Worm (Caenorhabditis elegans): ENCODE results near the gene F47D12.7.

F47D12.7 gene

DNA sequence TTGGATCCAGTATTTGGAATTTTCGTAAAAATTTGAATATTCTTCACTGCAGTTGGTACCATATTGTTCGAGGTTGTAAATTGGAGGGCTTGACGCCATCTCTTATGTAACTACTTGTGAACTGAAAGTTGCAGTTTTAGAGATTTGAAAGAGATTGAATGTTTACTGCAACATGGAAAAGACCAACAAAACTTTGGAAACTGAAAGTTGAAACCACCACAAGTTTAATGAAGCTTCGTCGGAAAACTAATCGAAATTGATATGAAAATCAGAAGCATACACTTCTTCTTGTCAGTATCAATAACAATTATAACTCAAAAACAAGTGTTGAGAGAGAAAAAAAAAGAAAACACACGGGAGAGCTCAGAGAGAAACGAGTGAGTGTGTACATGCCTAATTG is 27.8 kb downstream of the F47D12.7 start, which contains the start of gene srg-7:
Gene srg-7 (minus strand): TSS at position 101 of the 400 bp plus-strand sequence.
- TF ChIP-seq zfp-3 (GFP tag; conservative IDR thresholded peaks at IDR 0.05) (no peak), Y75B8A.6 (GFP tag; IDR thresholded peaks at IDR 0.05) (no peak), cey-2 (tag; optimal IDR thresholded peaks at IDR 0.05; ENCODE audit: borderline replicate concordance, insufficient read depth) (no peak), nhr-111 (GFP tag; optimal IDR thresholded peaks at IDR 0.05) (no peak), madf-5 (GFP tag; IDR thresholded peaks at IDR 0.05) (no peak), pqm-1 (tag; optimal IDR thresholded peaks at IDR 0.05) (no peak), ctbp-1 (GFP tag; IDR thresholded peaks at IDR 0.05) (no peak), lsy-2 (tag; optimal IDR thresholded peaks at IDR 0.05) (no peak), dpl-1 (GFP tag; optimal IDR thresholded peaks at IDR 0.05) (no peak), nhr-25 (tag; optimal IDR thresholded peaks at IDR 0.05; ENCODE audit: borderline replicate concordance, insufficient read depth) (no peak), rbr-2 (tag; optimal IDR thresholded peaks at IDR 0.05) (no peak), ztf-11 (tag; optimal IDR thresholded peaks at IDR 0.05) (no peak), ZK337.2 (GFP tag; IDR thresholded peaks at IDR 0.05) (no peak), Y105C5A.15 (GFP tag; IDR thresholded peaks at IDR 0.05) (no peak), nhr-237 (tag; optimal IDR thresholded peaks at IDR 0.05) (no peak), daf-12 (tag; optimal IDR thresholded peaks at IDR 0.05) (no peak), lin-15B (tag; optimal IDR thresholded peaks at IDR 0.05) (no peak), lir-3 (tag; optimal IDR thresholded peaks at IDR 0.05) (no peak), mdl-1 (tag; optimal IDR thresholded peaks at IDR 0.05) (no peak)

DNA sequence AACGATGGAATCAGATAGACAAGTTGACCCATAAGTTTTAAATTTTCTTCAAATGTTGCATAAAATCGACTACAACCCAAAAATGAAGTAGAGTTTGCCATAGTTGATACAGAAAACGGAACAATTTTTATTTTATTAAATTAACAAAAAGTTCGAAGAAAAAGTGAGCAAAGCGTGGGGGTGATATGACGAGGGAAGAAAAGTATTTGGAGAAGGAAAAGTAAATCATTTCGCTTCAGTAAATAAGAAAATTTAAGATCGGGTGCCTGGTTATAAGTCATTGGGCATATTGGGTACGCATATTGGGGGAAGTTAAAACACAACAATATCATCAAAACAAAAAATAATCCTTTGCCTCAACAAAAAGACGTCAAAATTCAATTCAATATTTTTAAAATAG is 29.9 kb downstream of the F47D12.7 start, which contains the start of gene srg-6:
Gene srg-6 (minus strand): TSS at position 101 of the 400 bp plus-strand sequence.
- TF ChIP-seq ztf-7 (tag; optimal IDR thresholded peaks at IDR 0.05) (no peak), D1046.2 (GFP tag; IDR thresholded peaks at IDR 0.05) (no peak), hlh-11 (tag; optimal IDR thresholded peaks at IDR 0.05) (no peak)

ce11 chrIII:6264447-6264846 is 31.4 kb downstream of the F47D12.7 start, which contains the start of gene srg-5:
Gene srg-5 (minus strand): TSS chrIII:6264547.
- TF ChIP-seq ZK337.2 (GFP tag; IDR thresholded peaks at IDR 0.05) (no peak), egl-43 (GFP tag; IDR thresholded peaks at IDR 0.05) (no peak), nhr-11 (tag; optimal IDR thresholded peaks at IDR 0.05) (no peak), ces-1 (GFP tag; optimal IDR thresholded peaks at IDR 0.05) (no peak), attf-4 (tag; optimal IDR thresholded peaks at IDR 0.05) (no peak), pha-4 (GFP tag; IDR thresholded peaks at IDR 0.05) (no peak), pha-4 (tag; optimal IDR thresholded peaks at IDR 0.05) (no peak), daf-19 (GFP tag; conservative IDR thresholded peaks at IDR 0.05) (no peak), lin-38 (GFP tag; IDR thresholded peaks at IDR 0.05) (no peak), Y105C5A.15 (GFP tag; IDR thresholded peaks at IDR 0.05) (no peak), dmd-8 (GFP tag; IDR thresholded peaks at IDR 0.05) (no peak), dpl-1 (GFP tag; optimal IDR thresholded peaks at IDR 0.05) (no peak), mep-1 (tag; optimal IDR thresholded peaks at IDR 0.05) (no peak), php-3 (GFP tag; IDR thresholded peaks at IDR 0.05) (no peak), mdl-1 (tag; optimal IDR thresholded peaks at IDR 0.05) (no peak), unc-62 (GFP tag; optimal IDR thresholded peaks at IDR 0.05 in 1 of 2) (no peak), unc-62 (tag; optimal IDR thresholded peaks at IDR 0.05) (no peak), fkh-10 (GFP tag; optimal IDR thresholded peaks at IDR 0.05) (no peak), vab-7 (GFP tag; IDR thresholded peaks at IDR 0.05) (no peak), lin-13 (GFP tag; optimal IDR thresholded peaks at IDR 0.05) (no peak), nhr-111 (GFP tag; optimal IDR thresholded peaks at IDR 0.05) (no peak)

DNA sequence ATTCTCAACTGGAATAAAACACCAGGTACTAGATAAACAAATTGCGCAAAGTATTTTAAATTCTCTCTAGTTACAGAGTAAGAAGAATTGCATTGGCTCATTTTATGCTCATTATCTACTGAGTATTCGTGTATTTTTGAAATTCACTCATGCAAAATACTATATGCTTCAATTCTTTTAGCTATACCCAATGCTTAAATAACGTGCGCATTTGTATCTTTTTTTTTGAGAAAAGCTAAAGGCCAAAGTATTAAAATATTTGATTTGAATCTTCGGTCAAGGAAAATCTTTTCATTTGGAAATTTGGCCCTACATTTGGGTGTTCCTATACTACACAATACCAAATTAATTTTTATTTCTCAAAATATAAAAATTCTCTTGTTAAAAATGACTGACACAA is 33.8 kb downstream of the F47D12.7 start, which contains the start of gene srg-4:
Gene srg-4 (minus strand): TSS at position 101 of the 400 bp plus-strand sequence.
- TF ChIP-seq ces-1 (GFP tag; optimal IDR thresholded peaks at IDR 0.05) (no peak), nhr-76 (tag; optimal IDR thresholded peaks at IDR 0.05) (no peak), snpc-4 (tag; optimal IDR thresholded peaks at IDR 0.05) (no peak), Y48G9A.11 (GFP tag; IDR thresholded peaks at IDR 0.05) (no peak), aha-1 (tag) (no peak), F10B5.3 (tag; optimal IDR thresholded peaks at IDR 0.05) (no peak), ztf-7 (tag; optimal IDR thresholded peaks at IDR 0.05) (no peak), mxl-3 (GFP tag; optimal IDR thresholded peaks at IDR 0.05) (no peak), nhr-6 (tag; optimal IDR thresholded peaks at IDR 0.05) (no peak), snpc-1.2 (GFP tag; IDR thresholded peaks at IDR 0.05) (no peak), php-3 (GFP tag; IDR thresholded peaks at IDR 0.05) (no peak)

All from whole organism, L4 larva.